Fruit fly (Drosophila melanogaster): ENCODE data around the gene CG11889.

The CG11889 gene

DNA sequence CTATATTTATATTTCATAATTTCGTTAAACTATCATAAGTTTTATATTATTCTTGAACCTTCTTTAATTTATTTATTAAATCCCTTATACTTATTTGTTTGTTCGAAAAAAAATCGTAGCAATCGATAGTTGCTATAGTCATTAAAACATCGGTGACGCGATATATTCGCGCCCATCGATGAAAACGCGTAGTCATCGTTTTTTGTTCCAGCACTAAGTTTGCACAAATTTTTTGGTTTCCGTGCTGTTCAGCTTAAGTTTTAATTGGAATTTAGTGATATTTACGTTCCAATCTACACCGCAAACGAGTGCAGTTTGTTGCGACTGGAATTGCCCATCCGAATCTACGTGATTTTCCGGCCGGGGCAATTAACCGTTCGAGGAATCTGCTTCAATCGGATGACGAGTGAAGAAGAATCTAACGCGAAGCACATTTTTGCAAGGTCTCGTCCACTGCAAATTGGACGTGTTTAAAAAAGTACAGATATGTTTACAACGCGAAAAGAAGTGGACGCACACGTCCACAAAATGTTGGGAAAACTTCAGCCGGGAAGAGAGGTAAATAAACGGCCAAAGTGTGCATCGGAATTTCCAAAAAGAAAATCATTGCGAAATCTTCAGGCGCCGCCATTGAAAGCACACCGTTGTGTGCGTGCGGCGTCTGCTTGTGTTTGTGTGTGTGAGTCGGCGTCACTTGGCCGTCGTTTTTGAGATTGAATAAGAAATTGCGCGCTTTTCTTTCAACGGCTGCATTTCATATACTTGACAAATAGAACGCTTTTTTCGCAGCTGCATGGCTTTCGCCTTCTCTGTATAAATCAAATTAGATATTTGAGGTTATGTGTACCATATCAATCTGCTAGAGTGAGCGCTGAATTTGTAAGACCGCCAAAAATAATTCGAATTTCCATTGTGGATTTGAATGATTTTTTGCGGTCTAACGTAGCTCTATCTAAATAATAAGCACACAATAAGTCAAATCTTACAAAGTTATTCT is 20.6 kb upstream of the CG11889 start, which contains the start of gene Nup358 (continued):
- TF ChIP-seq CG10209 (GFP tag; optimal IDR thresholded peaks at IDR 0.05), result no peak
- peak; percentile 98 for TF ChIP-seq chinmo (GFP tag; IDR thresholded peaks at IDR 0.05; ENCODE audit: partially characterized antibody)
- TF ChIP-seq CG10959 (GFP tag; IDR thresholded peaks at IDR 0.05), result no peak
- TF ChIP-seq gsb-n (tag; optimal IDR thresholded peaks at IDR 0.05), result no peak
- no peak for TF ChIP-seq CG10654 (GFP tag; optimal IDR thresholded peaks at IDR 0.05)
- TF ChIP-seq sens (GFP tag), result no peak
- TF ChIP-seq CG10321 (GFP tag; IDR thresholded peaks at IDR 0.05), result no peak
- TF ChIP-seq CG9437 (GFP tag; optimal IDR thresholded peaks at IDR 0.05), result no peak
- no peak for TF ChIP-seq CG8290 (GFP tag; optimal IDR thresholded peaks at IDR 0.05)
- no peak for TF ChIP-seq CG8290 (tag; optimal IDR thresholded peaks at IDR 0.05)
- no peak for TF ChIP-seq CG9609 (GFP tag; optimal IDR thresholded peaks at IDR 0.05)
- TF ChIP-seq CG12071 (GFP tag; optimal IDR thresholded peaks at IDR 0.05), result no peak

DNA sequence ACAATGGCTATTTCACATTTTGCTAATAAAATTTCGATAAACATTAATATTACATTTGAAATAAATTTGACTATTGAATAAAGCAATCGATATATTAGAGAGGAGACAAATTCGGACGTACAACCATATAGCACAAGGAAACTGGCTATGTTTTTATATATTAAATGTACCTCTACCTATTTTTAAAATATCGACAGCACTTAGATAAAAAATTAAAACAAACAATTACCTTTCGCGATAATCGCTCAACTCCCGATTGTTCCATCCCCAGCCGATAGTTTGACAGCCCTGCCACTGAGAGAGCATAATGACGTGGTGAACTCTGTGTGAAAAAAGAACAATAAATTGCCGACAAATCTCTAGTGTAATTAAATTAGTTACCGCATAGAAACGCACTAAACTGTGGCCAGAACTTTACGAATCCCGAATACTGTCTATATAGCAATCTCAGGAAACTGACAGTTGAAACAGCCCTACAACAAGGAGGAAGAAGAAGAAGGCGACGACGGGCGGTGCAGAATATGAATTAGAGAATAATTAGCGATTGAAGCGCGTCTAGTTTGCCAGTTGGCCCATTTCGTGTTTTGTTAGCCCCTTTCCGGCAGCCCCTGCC is 11.3 kb upstream of the CG11889 start, which contains the start of gene CG11857:
Gene CG11857, plus strand, starts transcription at position 271 of the 613 bp plus-strand sequence.
- TF ChIP-seq dan (GFP tag; IDR thresholded peaks at IDR 0.05) (peak; percentile 97), fd64A (GFP tag; optimal IDR thresholded peaks at IDR 0.05) (peak; percentile 78), CG12391 (tag; optimal IDR thresholded peaks at IDR 0.05) (peak; percentile 99), HmgD (GFP tag; optimal IDR thresholded peaks at IDR 0.05) (peak; percentile 95), klu (GFP tag; IDR thresholded peaks at IDR 0.05) (peak; percentile 99), CTCF (GFP tag; optimal IDR thresholded peaks at IDR 0.05) (peak; percentile 59), CG33213 (GFP tag; optimal IDR thresholded peaks at IDR 0.05) (peak; percentile 97), ham (GFP tag; IDR thresholded peaks at IDR 0.05) (peak; percentile 96), zen (tag; optimal IDR thresholded peaks at IDR 0.05) (peak; percentile 99), CG4820 (GFP tag; optimal IDR thresholded peaks at IDR 0.05) (peak; percentile 97), usp (GFP tag; optimal IDR thresholded peaks at IDR 0.05) (no peak), CG14710 (tag; optimal IDR thresholded peaks at IDR 0.05) (peak; percentile 98), CG10321 (GFP tag; IDR thresholded peaks at IDR 0.05) (peak; percentile 83), vfl (GFP tag; optimal IDR thresholded peaks at IDR 0.05) (peak; percentile 99), tin (GFP tag; optimal IDR thresholded peaks at IDR 0.05) (peak; percentile 99), CG3726 (GFP tag; IDR thresholded peaks at IDR 0.05) (peak; percentile 96), CG30431 (GFP tag; optimal IDR thresholded peaks at IDR 0.05) (peak; percentile 97), MTF-1 (GFP tag; optimal IDR thresholded peaks at IDR 0.05; ENCODE audit: borderline replicate concordance) (peak; percentile 91), Bgb (GFP tag; IDR thresholded peaks at IDR 0.05; ENCODE audit: partially characterized antibody) (peak; percentile 99), CG16779 (GFP tag; IDR thresholded peaks at IDR 0.05) (peak; percentile 94), CG18599 (GFP tag; optimal IDR thresholded peaks at IDR 0.05) (peak; percentile 97), slbo (GFP tag; IDR thresholded peaks at IDR 0.05) (peak; percentile 100), CG18476 (GFP tag; optimal IDR thresholded peaks at IDR 0.05) (peak; percentile 97), CG11093 (GFP tag; IDR thresholded peaks at IDR 0.05) (peak; percentile 99), lbe (GFP tag; optimal IDR thresholded peaks at IDR 0.05) (peak; percentile 96), Dad (GFP tag; optimal IDR thresholded peaks at IDR 0.05) (peak; percentile 97), Hr78 (GFP tag; optimal IDR thresholded peaks at IDR 0.05) (no peak), Ravus (GFP tag; IDR thresholded peaks at IDR 0.05) (peak; percentile 95), CG16813 (GFP tag; IDR thresholded peaks at IDR 0.05; ENCODE audit: partially characterized antibody) (peak; percentile 100), prd (optimal IDR thresholded peaks at IDR 0.05) (no peak), prd (GFP tag; IDR thresholded peaks at IDR 0.05) (peak; percentile 100), CG15696 (tag; optimal IDR thresholded peaks at IDR 0.05) (peak; percentile 98), gce (GFP tag; IDR thresholded peaks at IDR 0.05) (peak; percentile 96), dmrt99B (tag; optimal IDR thresholded peaks at IDR 0.05) (peak; percentile 96), CG4424 (GFP tag; optimal IDR thresholded peaks at IDR 0.05) (peak; percentile 98), CG12769 (tag; optimal IDR thresholded peaks at IDR 0.05) (peak; percentile 98), CG13296 (GFP tag; optimal IDR thresholded peaks at IDR 0.05) (peak; percentile 93)
